Fruit fly (Drosophila melanogaster) whole organism: ENCODE results near the gene tap.

Experiments used
- CG8478 ChIP-seq: fragments of >200 bp; optimal IDR thresholded peaks from 2 replicates; lab custom pipeline; 2018; ENCODE audit warnings: inconsistent platforms
- Dll ChIP-seq: fragments of >200 bp; optimal IDR thresholded peaks from 2 replicates; lab custom pipeline; 2017
- EcR ChIP-seq, 2 experiments: fragments of >200 bp; optimal IDR thresholded peaks; 2 replicates each; lab custom pipeline; 2017; ENCODE audit warnings: missing biosample characterization in 2 of 2, missing genetic modification characterization in 2 of 2, missing genetic modification reagents in 2 of 2
- pan ChIP-seq: fragments of >200 bp; optimal IDR thresholded peaks from 2 replicates; lab custom pipeline; 2017
- psq ChIP-seq: fragments of >200 bp; optimal IDR thresholded peaks from 2 replicates; lab custom pipeline; 2017
- usp ChIP-seq: fragments of >200 bp; optimal IDR thresholded peaks from 2 replicates; lab custom pipeline; 2017; ENCODE audit warnings: missing biosample characterization, missing genetic modification characterization, mixed read lengths

DNA sequence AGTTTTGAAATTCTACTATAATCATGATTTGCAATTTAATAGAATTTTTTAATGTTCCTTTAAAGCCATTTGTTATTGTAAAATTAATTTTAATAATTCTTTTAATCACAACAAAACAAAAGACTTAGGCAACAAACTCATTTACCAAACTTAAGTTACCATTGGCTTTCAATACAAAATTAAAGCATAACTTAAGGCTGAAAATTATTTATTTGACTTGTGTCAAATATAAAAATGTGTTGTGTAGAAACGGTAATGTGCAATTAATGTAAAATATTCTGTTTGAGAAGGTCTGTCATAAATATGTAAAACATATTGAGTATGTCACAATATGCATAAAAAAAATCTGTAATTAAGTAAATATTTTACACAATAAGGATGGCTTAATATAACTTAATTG is 47.6 kb downstream of the tap start:
- TF ChIP-seq pan (no peak), usp (GFP tag; lab: Kevin White, UChicago) (no peak), CG8478 (lab: Kevin White, UChicago) (no peak), psq (lab: Kevin White, UChicago) (no peak), Dll (lab: Kevin White, UChicago) (no peak), EcR (GFP tag; optimal IDR thresholded peaks at IDR 0.05; lab: Kevin White, UChicago) (no peak)
